Fruit fly (Drosophila melanogaster): ENCODE measurements around the gene Dpm2.
A peak's percentile ranks its signal among the peaks of the same experiment; 100 is the strongest.

The Dpm2 gene

DNA sequence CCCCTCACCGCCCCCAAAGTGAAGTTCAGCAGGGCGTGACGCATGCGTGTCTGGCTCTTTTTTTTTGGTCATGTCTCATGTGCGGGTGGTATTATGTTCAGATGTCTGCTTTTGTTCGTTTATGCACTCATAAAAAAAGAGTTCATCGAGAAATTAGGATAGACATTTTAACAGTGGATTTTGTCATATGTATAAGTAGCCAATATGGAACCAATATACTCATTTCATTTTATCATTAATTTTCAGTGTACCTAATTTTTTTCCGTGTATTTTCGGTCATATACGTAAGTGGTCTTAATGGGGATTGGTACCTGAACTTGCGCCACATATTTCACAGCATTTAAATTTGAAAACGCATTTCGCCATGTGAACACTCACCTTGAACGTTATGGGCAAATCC, 19.0 kb upstream of the Dpm2 start (continued):
- TF ChIP-seq Eip78C (GFP tag), result peak; percentile 69
- TF ChIP-seq CG11762 (GFP tag; optimal IDR thresholded peaks at IDR 0.05; ENCODE audit: insufficient read depth), result peak; percentile 14

- TF ChIP-seq dsx (GFP tag; optimal IDR thresholded peaks at IDR 0.05; ENCODE audit: poor library complexity, severe bottlenecking) (no peak), CG6276 (GFP tag; optimal IDR thresholded peaks at IDR 0.05) (peak; percentile 77), eg (GFP tag; IDR thresholded peaks at IDR 0.05) (peak; percentile 79; the same call in 2 of the 3 replicates), lz (GFP tag; optimal IDR thresholded peaks at IDR 0.05) (peak; percentile 17), CG9139 (GFP tag; optimal IDR thresholded peaks at IDR 0.05) (no peak), CG6163 (GFP tag; IDR thresholded peaks at IDR 0.05) (peak; percentile 59; the same call in 2 of the 3 replicates), CG4318 (GFP tag; optimal IDR thresholded peaks at IDR 0.05) (peak; percentile 53), Sox15 (GFP tag; optimal IDR thresholded peaks at IDR 0.05) (no peak), Eip75B (GFP tag; optimal IDR thresholded peaks at IDR 0.05) (peak; percentile 19), Eip93F (GFP tag; optimal IDR thresholded peaks at IDR 0.05) (no peak), Lpt (GFP tag; optimal IDR thresholded peaks at IDR 0.05) (peak; percentile 61), Hr39 (GFP tag; optimal IDR thresholded peaks at IDR 0.05) (peak; percentile 16), CG8632 (GFP tag; optimal IDR thresholded peaks at IDR 0.05) (no peak), salr (GFP tag; optimal IDR thresholded peaks at IDR 0.05) (peak in 1 of 2 experiments; percentile 69), CG15336 (GFP tag; IDR thresholded peaks at IDR 0.05) (peak; percentile 83), CG7368 (GFP tag; optimal IDR thresholded peaks at IDR 0.05) (no peak), fkh (GFP tag; optimal IDR thresholded peaks at IDR 0.05) (peak; percentile 92), Sox102F (GFP tag; optimal IDR thresholded peaks at IDR 0.05) (no peak), spab (GFP tag; optimal IDR thresholded peaks at IDR 0.05) (no peak), CG11902 (GFP tag; optimal IDR thresholded peaks at IDR 0.05) (no peak), CG32006 (GFP tag; optimal IDR thresholded peaks at IDR 0.05) (peak; percentile 74), CG10669 (GFP tag; optimal IDR thresholded peaks at IDR 0.05) (no peak), Gug (GFP tag; IDR thresholded peaks at IDR 0.05) (peak; percentile 59), net (GFP tag; optimal IDR thresholded peaks at IDR 0.05) (peak; percentile 39), CG6792 (GFP tag; optimal IDR thresholded peaks at IDR 0.05) (peak; percentile 24), Hr4 (GFP tag; optimal IDR thresholded peaks at IDR 0.05) (peak; percentile 80), svp (GFP tag) (peak; percentile 62), Hr38 (GFP tag; optimal IDR thresholded peaks at IDR 0.05) (no peak), dac (GFP tag; optimal IDR thresholded peaks at IDR 0.05) (peak; percentile 12), fd85E (GFP tag; optimal IDR thresholded peaks at IDR 0.05) (no peak), OdsH (GFP tag; optimal IDR thresholded peaks at IDR 0.05) (peak; percentile 63), CG16779 (tag; optimal IDR thresholded peaks at IDR 0.05) (no peak), ss (GFP tag; optimal IDR thresholded peaks at IDR 0.05) (no peak), CG34406 (GFP tag; optimal IDR thresholded peaks at IDR 0.05) (no peak), CG1621 (tag; optimal IDR thresholded peaks at IDR 0.05) (no peak), CG11294 (GFP tag; IDR thresholded peaks at IDR 0.05) (peak; percentile 43; the same call in 1 of the 2 replicates), cyc (GFP tag; optimal IDR thresholded peaks at IDR 0.05) (no peak), Ets96B (tag; optimal IDR thresholded peaks at IDR 0.05) (peak; percentile 4), topi (GFP tag; optimal IDR thresholded peaks at IDR 0.05) (peak; percentile 27), acj6 (GFP tag; optimal IDR thresholded peaks at IDR 0.05) (peak; percentile 20), Blimp-1 (GFP tag; optimal IDR thresholded peaks at IDR 0.05) (no peak), Met (GFP tag; optimal IDR thresholded peaks at IDR 0.05) (peak; percentile 32), esn (GFP tag; optimal IDR thresholded peaks at IDR 0.05) (peak; percentile 13), CG10631 (GFP tag; optimal IDR thresholded peaks at IDR 0.05) (peak; percentile 29), Smox (GFP tag; optimal IDR thresholded peaks at IDR 0.05) (peak; percentile 14), Ets21C (GFP tag; optimal IDR thresholded peaks at IDR 0.05) (no peak), vri (GFP tag; optimal IDR thresholded peaks at IDR 0.05) (peak; percentile 66), CG31627 (GFP tag; optimal IDR thresholded peaks at IDR 0.05) (no peak)
Measured at dm6 chr3L:3301171-3301738, 18.1 kb upstream of the Dpm2 start.
